Worm (Caenorhabditis elegans) whole organism, mixed stage, embryonic: ENCODE measurements around the gene K06A4.2.

Experiments used
- ceh-43 ChIP-seq: fragments of 200-800 bp; sonication (Bioruptor generic); optimal IDR thresholded peaks from 2 replicates; lab custom pipeline; 2018; ENCODE audit warnings: mild to moderate bottlenecking, missing genetic modification characterization, moderate library complexity, missing compliant biosample characterization
- drap-1 ChIP-seq: fragments of 200-800 bp; sonication (Bioruptor generic); optimal IDR thresholded peaks from 3 replicates; lab custom pipeline; 2018; ENCODE audit warnings: mild to moderate bottlenecking, missing genetic modification characterization, missing compliant biosample characterization
- lsy-2 ChIP-seq: fragments of 150-350 bp; optimal IDR thresholded peaks from 2 replicates; lab custom pipeline; 2014; ENCODE audit warnings: missing biosample characterization, missing genetic modification characterization
- unc-39 ChIP-seq: fragments of 150-350 bp; optimal IDR thresholded peaks from 2 replicates; lab custom pipeline; 2014; ENCODE audit warnings: missing biosample characterization, missing genetic modification characterization

DNA sequence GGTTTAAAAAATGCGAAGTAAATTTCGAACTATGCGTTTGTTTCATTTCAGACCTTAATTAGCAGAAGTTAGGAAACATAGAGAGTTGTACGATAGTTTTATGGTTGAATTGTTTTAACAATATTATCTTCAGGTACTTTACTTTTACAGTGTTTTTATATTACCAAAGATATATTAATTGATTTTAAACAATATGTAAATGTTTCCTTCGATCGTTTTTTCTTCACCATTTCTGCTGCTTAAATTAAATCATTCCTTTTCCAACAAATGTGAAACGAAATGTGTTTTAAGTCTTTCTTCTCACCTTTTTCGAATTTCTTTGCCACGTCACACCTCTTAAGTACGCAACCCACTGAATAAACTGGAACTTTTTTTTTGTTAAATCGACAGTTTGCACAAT, 30.7 kb upstream of the K06A4.2 start:
- TF ChIP-seq lsy-2 (tag; lab: Kevin White, UChicago) (no peak), unc-39 (tag; lab: Kevin White, UChicago) (no peak), ceh-43 (GFP tag; lab: Kevin White, UChicago) (no peak), drap-1 (no peak)
